Fruit fly (Drosophila melanogaster) whole organism, embryonic: Measurements from ENCODE around the gene CG14341.

Source experiments
- Asciz ChIP-seq: fragments of 200-800 bp; sonication (Bioruptor generic); optimal IDR thresholded peaks from 2 replicates; lab custom pipeline; 2017; ENCODE audit warnings: missing biosample characterization, mild to moderate bottlenecking, missing genetic modification characterization, missing genetic modification reagents
- Awh ChIP-seq: fragments of 200-800 bp; sonication (Bioruptor generic); IDR thresholded peaks from 2 replicates; pipeline ENCODE4, ENCODE4 v1.3.6; 2022; ENCODE audit warnings: missing biosample characterization, missing genetic modification characterization
- BEAF-32 ChIP-seq: fragments of 200-800 bp; sonication (Bioruptor generic); optimal IDR thresholded peaks from 3 replicates; lab custom pipeline; 2017; ENCODE audit warnings: missing biosample characterization, missing genetic modification characterization, mild to moderate bottlenecking, moderate library complexity, missing genetic modification reagents
- CG10209 ChIP-seq: fragments of 200-800 bp; sonication (Bioruptor generic); optimal IDR thresholded peaks from 3 replicates; lab custom pipeline; 2017; ENCODE audit warnings: missing biosample characterization, mild to moderate bottlenecking, missing genetic modification characterization, missing genetic modification reagents
- CG10274 ChIP-seq: fragments of 200-800 bp; sonication (Bioruptor generic); optimal IDR thresholded peaks from 3 replicates; lab custom pipeline; 2017; ENCODE audit warnings: missing biosample characterization, mild to moderate bottlenecking, missing genetic modification characterization
- CG11085 ChIP-seq: fragments of 200-800 bp; sonication (Bioruptor generic); IDR thresholded peaks from 2 replicates; pipeline ENCODE4 v1.3.6; 2022; ENCODE audit warnings: missing biosample characterization, missing genetic modification characterization
- CG12155 ChIP-seq: fragments of 200-800 bp; sonication (Bioruptor generic); optimal IDR thresholded peaks from 3 replicates; lab custom pipeline; 2016; ENCODE audit warnings: missing biosample characterization, missing genetic modification characterization
- CG12219 ChIP-seq: fragments of 200-800 bp; sonication (Bioruptor generic); optimal IDR thresholded peaks from 3 replicates; lab custom pipeline; 2018; ENCODE audit warnings: missing biosample characterization, mild to moderate bottlenecking, missing genetic modification characterization
- CG12744 ChIP-seq: fragments of 200-800 bp; sonication (Bioruptor generic); optimal IDR thresholded peaks from 2 replicates; lab custom pipeline; 2016; ENCODE audit warnings: missing biosample characterization, missing genetic modification characterization
- CG13123 ChIP-seq: fragments of 200-800 bp; sonication (Bioruptor generic); optimal IDR thresholded peaks from 2 replicates; lab custom pipeline; 2016; ENCODE audit warnings: missing biosample characterization, missing genetic modification characterization
- CG13894 ChIP-seq: fragments of 200-800 bp; sonication (Bioruptor generic); optimal IDR thresholded peaks from 3 replicates; lab custom pipeline; 2018; ENCODE audit warnings: missing biosample characterization, mild to moderate bottlenecking, missing genetic modification characterization, moderate library complexity
- CG15073 ChIP-seq: fragments of 200-800 bp; sonication (Bioruptor generic); optimal IDR thresholded peaks from 2 replicates; lab custom pipeline; 2016; ENCODE audit warnings: missing biosample characterization, missing genetic modification characterization
- CG17361 ChIP-seq: fragments of 200-800 bp; sonication (Bioruptor generic); IDR thresholded peaks from 3 replicates; pipeline ENCODE4 v1.3.6; 2022; ENCODE audit warnings: missing biosample characterization, missing genetic modification characterization
- CG17568 ChIP-seq: fragments of 200-800 bp; sonication (Bioruptor generic); optimal IDR thresholded peaks from 2 replicates; lab custom pipeline; 2018; ENCODE audit warnings: missing biosample characterization, mild to moderate bottlenecking, missing genetic modification characterization, moderate library complexity
- CG1832 ChIP-seq: fragments of 200-800 bp; sonication (Bioruptor generic); optimal IDR thresholded peaks from 2 replicates; lab custom pipeline; 2017; ENCODE audit warnings: missing biosample characterization, mild to moderate bottlenecking, missing genetic modification characterization, inconsistent platforms
- CG18476 ChIP-seq: fragments of 200-800 bp; sonication (Bioruptor generic); optimal IDR thresholded peaks from 2 replicates; lab custom pipeline; 2016; ENCODE audit warnings: missing biosample characterization, mild to moderate bottlenecking, missing genetic modification characterization
- CG34422 ChIP-seq: fragments of 200-800 bp; sonication (Bioruptor generic); IDR thresholded peaks from 3 replicates; pipeline ENCODE4 v1.3.6; 2022; ENCODE audit warnings: missing biosample characterization, missing genetic modification characterization
- CG5180 ChIP-seq: fragments of 200-800 bp; sonication (Bioruptor generic); optimal IDR thresholded peaks from 3 replicates; lab custom pipeline; 2017; ENCODE audit warnings: missing biosample characterization, missing genetic modification characterization, mild to moderate bottlenecking, moderate library complexity, missing genetic modification reagents
- CG6175 ChIP-seq: fragments of 200-800 bp; sonication (Bioruptor generic); IDR thresholded peaks from 3 replicates; pipeline ENCODE4 v1.3.6; 2022; ENCODE audit warnings: missing biosample characterization, missing genetic modification characterization
- CHES-1-like ChIP-seq: fragments of 200-800 bp; sonication (Bioruptor generic); optimal IDR thresholded peaks from 2 replicates; lab custom pipeline; 2016; ENCODE audit warnings: missing biosample characterization, missing genetic modification characterization
- CrebB ChIP-seq: fragments of 200-800 bp; sonication (Bioruptor generic); optimal IDR thresholded peaks from 3 replicates; lab custom pipeline; 2018; ENCODE audit warnings: missing biosample characterization, mild to moderate bottlenecking, missing genetic modification characterization
- D19A ChIP-seq: fragments of 200-800 bp; optimal IDR thresholded peaks from 3 replicates; lab custom pipeline; 2019; ENCODE audit warnings: missing biosample characterization, mild to moderate bottlenecking, missing genetic modification characterization, moderate library complexity
- H15 ChIP-seq: fragments of 200-800 bp; sonication (Bioruptor generic); IDR thresholded peaks from 3 replicates; pipeline ENCODE4 v1.3.6; 2022; ENCODE audit warnings: missing biosample characterization, missing genetic modification characterization
- H2.0 ChIP-seq: fragments of 200-800 bp; sonication (Bioruptor generic); IDR thresholded peaks from 2 replicates; pipeline ENCODE4 v1.3.6; 2022; ENCODE audit warnings: missing biosample characterization, missing genetic modification characterization
- Neu2 ChIP-seq: fragments of 200-800 bp; sonication (Bioruptor generic); optimal IDR thresholded peaks from 3 replicates; lab custom pipeline; 2016; ENCODE audit warnings: missing biosample characterization, missing genetic modification characterization, borderline replicate concordance
- Oli ChIP-seq: fragments of 200-800 bp; sonication (Bioruptor generic); optimal IDR thresholded peaks from 2 replicates; lab custom pipeline; 2018; ENCODE audit warnings: missing biosample characterization, mild to moderate bottlenecking, missing genetic modification characterization, moderate library complexity
- Ravus ChIP-seq: fragments of 200-800 bp; sonication (Bioruptor generic); IDR thresholded peaks from 2 replicates; pipeline ENCODE4 v1.3.6; 2022; ENCODE audit warnings: missing biosample characterization, missing genetic modification characterization
- Sox102F ChIP-seq: fragments of 200-800 bp; sonication (Bioruptor generic); optimal IDR thresholded peaks from 2 replicates; lab custom pipeline; 2018; ENCODE audit warnings: missing biosample characterization, mild to moderate bottlenecking, missing genetic modification characterization, moderate library complexity
- Sry-δ ChIP-seq: fragments of 200-800 bp; sonication (Bioruptor generic); optimal IDR thresholded peaks from 2 replicates; lab custom pipeline; 2016; ENCODE audit warnings: missing biosample characterization, missing genetic modification characterization
- az2 ChIP-seq: fragments of 200-800 bp; sonication (Bioruptor generic); optimal IDR thresholded peaks from 3 replicates; lab custom pipeline; 2016; ENCODE audit warnings: missing biosample characterization, missing genetic modification characterization
- bigmax ChIP-seq: fragments of 200-800 bp; sonication (Bioruptor generic); optimal IDR thresholded peaks from 2 replicates; lab custom pipeline; 2018; ENCODE audit warnings: missing biosample characterization, mild to moderate bottlenecking, missing genetic modification characterization
- chif ChIP-seq, 2 experiments: fragments of 200-800 bp; sonication (Bioruptor generic); optimal IDR thresholded peaks; 3 replicates each; lab custom pipeline; 2016; ENCODE audit warnings: missing biosample characterization in 2 of 2, missing genetic modification characterization in 2 of 2
- chm ChIP-seq: fragments of 200-800 bp; sonication (Bioruptor generic); IDR thresholded peaks from 2 replicates; pipeline ENCODE4 v1.3.6; 2022; ENCODE audit warnings: missing biosample characterization, missing genetic modification characterization
- danr ChIP-seq: fragments of 200-800 bp; sonication (Bioruptor generic); IDR thresholded peaks from 2 replicates; pipeline ENCODE4 v1.3.6; 2022; ENCODE audit warnings: missing biosample characterization, missing genetic modification characterization
- gce ChIP-seq: fragments of 200-800 bp; sonication (Bioruptor generic); IDR thresholded peaks from 3 replicates; pipeline ENCODE4 v1.3.6; 2022; ENCODE audit warnings: missing biosample characterization, missing genetic modification characterization
- gcm ChIP-seq: fragments of 200-800 bp; sonication (Bioruptor generic); optimal IDR thresholded peaks from 2 replicates; lab custom pipeline; 2019; ENCODE audit warnings: missing biosample characterization, mild to moderate bottlenecking, missing genetic modification characterization, moderate library complexity
- grau ChIP-seq: fragments of 200-800 bp; optimal IDR thresholded peaks from 3 replicates; lab custom pipeline; 2019; ENCODE audit warnings: missing biosample characterization, mild to moderate bottlenecking, missing genetic modification characterization, moderate library complexity
- gro ChIP-seq: fragments of 200-800 bp; sonication (Bioruptor generic); optimal IDR thresholded peaks from 2 replicates; lab custom pipeline; 2016; ENCODE audit warnings: missing biosample characterization, missing genetic modification characterization
- insv ChIP-seq, 2 experiments: fragments of 200-800 bp; sonication (Bioruptor generic); optimal IDR thresholded peaks; 3 replicates each; lab custom pipeline; 2016 to 2018; ENCODE audit warnings: missing biosample characterization in 2 of 2, missing genetic modification characterization in 2 of 2
- lab ChIP-seq: fragments of 200-800 bp; sonication (Bioruptor generic); optimal IDR thresholded peaks from 3 replicates; lab custom pipeline; 2017; ENCODE audit warnings: missing biosample characterization, missing genetic modification characterization, mild to moderate bottlenecking, moderate library complexity, missing genetic modification reagents
- org-1 ChIP-seq: fragments of 200-800 bp; sonication (Bioruptor generic); optimal IDR thresholded peaks from 2 replicates; lab custom pipeline; 2017; ENCODE audit warnings: missing biosample characterization, missing genetic modification characterization
- pho ChIP-seq: fragments of 200-800 bp; sonication (Bioruptor generic); optimal IDR thresholded peaks from 2 replicates; lab custom pipeline; 2016; ENCODE audit warnings: missing biosample characterization, missing genetic modification characterization
- repo ChIP-seq: fragments of 200-800 bp; sonication (Bioruptor generic); optimal IDR thresholded peaks from 2 replicates; lab custom pipeline; 2016; ENCODE audit warnings: missing biosample characterization, missing genetic modification characterization
- rib ChIP-seq: fragments of 200-800 bp; sonication (Bioruptor generic); IDR thresholded peaks from 2 replicates; pipeline ENCODE4 v1.3.6; 2022; ENCODE audit warnings: missing biosample characterization, missing genetic modification characterization
- ro ChIP-seq: fragments of 200-800 bp; sonication (Bioruptor generic); IDR thresholded peaks from 2 replicates; pipeline ENCODE4 v1.3.6; 2022; ENCODE audit warnings: missing biosample characterization, missing genetic modification characterization
- seq ChIP-seq: fragments of 200-800 bp; sonication (Bioruptor generic); IDR thresholded peaks from 2 replicates; pipeline ENCODE4 v1.3.6; 2022; ENCODE audit warnings: missing biosample characterization, missing genetic modification characterization
- shn ChIP-seq: fragments of 200-800 bp; sonication (Bioruptor generic); optimal IDR thresholded peaks from 3 replicates; lab custom pipeline; 2016; ENCODE audit warnings: missing biosample characterization, missing genetic modification characterization
- sim ChIP-seq: fragments of 200-800 bp; sonication (Bioruptor generic); IDR thresholded peaks from 2 replicates; pipeline ENCODE4 v1.3.6; 2022; ENCODE audit warnings: missing biosample characterization, missing genetic modification characterization
- sima ChIP-seq: fragments of 200-800 bp; sonication (Bioruptor generic); optimal IDR thresholded peaks from 2 replicates; lab custom pipeline; 2016; ENCODE audit warnings: missing biosample characterization, missing genetic modification characterization
- tin ChIP-seq: fragments of 200-800 bp; sonication (Bioruptor generic); optimal IDR thresholded peaks from 3 replicates; lab custom pipeline; 2016; ENCODE audit warnings: missing biosample characterization, missing genetic modification characterization
- unpg ChIP-seq: fragments of 200-800 bp; sonication (Bioruptor generic); optimal IDR thresholded peaks from 3 replicates; lab custom pipeline; 2018; ENCODE audit warnings: missing biosample characterization, mild to moderate bottlenecking, missing genetic modification characterization, moderate library complexity

The CG14341 gene

dm6 chr2L:1172704-1173107 lies 6.4 kb downstream of the CG14341 start, which contains the start of the genes Charon and CG4887 (continued):
- peak; percentile 91 for TF ChIP-seq CHES-1-like
- peak; percentile 86 for TF ChIP-seq CG12155 (GFP tag; lab: Kevin White, UChicago)
- TF ChIP-seq gro: peak; percentile 83
- peak; percentile 75 for TF ChIP-seq CG10209 (GFP tag; lab: Kevin White, UChicago)
- TF ChIP-seq org-1 (GFP tag; lab: Kevin White, UChicago): peak; percentile 51
- no peak for TF ChIP-seq CG5180 (GFP tag; lab: Kevin White, UChicago)
- TF ChIP-seq CG13123 (GFP tag; lab: Kevin White, UChicago): peak; percentile 70
- no peak for TF ChIP-seq Oli (tag; lab: Kevin White, UChicago)
- TF ChIP-seq grau: no peak
- no peak for TF ChIP-seq lab (GFP tag; lab: Kevin White, UChicago)
- no peak for TF ChIP-seq sim (GFP tag; lab: Robert Waterston, UW)
- TF ChIP-seq ro: peak; percentile 68
- TF ChIP-seq pho (GFP tag; lab: Kevin White, UChicago): peak; percentile 89
- no peak for TF ChIP-seq D19A (tag; lab: Kevin White, UChicago)
- TF ChIP-seq CG6175 (GFP tag; lab: Robert Waterston, UW): peak; percentile 69; the same call in 2 of the 3 replicates
- TF ChIP-seq Ravus: no peak; the same call in 1 of the 2 replicates
- peak; percentile 87 for TF ChIP-seq tin (GFP tag; lab: Kevin White, UChicago)
- peak; percentile 72; the same call in 1 of the 3 replicates for TF ChIP-seq H15 (GFP tag; lab: Robert Waterston, UW)
- peak; percentile 74 for TF ChIP-seq CG11085 (GFP tag; lab: Robert Waterston, UW)
- no peak for TF ChIP-seq unpg (GFP tag; lab: Kevin White, UChicago)
- no peak for TF ChIP-seq CG18476 (GFP tag; lab: Kevin White, UChicago)
- TF ChIP-seq chm (GFP tag; lab: Robert Waterston, UW): peak; percentile 61; the same call in 1 of the 2 replicates
- peak in 1 of 2 experiments; percentile 58 for TF ChIP-seq insv (GFP tag; optimal IDR thresholded peaks at IDR 0.05; lab: Kevin White, UChicago)
- peak; percentile 88 for TF ChIP-seq CG34422 (GFP tag; lab: Robert Waterston, UW)
- peak; percentile 81 for TF ChIP-seq az2 (GFP tag; lab: Kevin White, UChicago)
- TF ChIP-seq CG13894 (tag; lab: Kevin White, UChicago): peak; percentile 86
- TF ChIP-seq Sox102F (GFP tag; lab: Kevin White, UChicago): no peak
- TF ChIP-seq Sry-δ (GFP tag; lab: Kevin White, UChicago): peak; percentile 96
- TF ChIP-seq shn (GFP tag; lab: Kevin White, UChicago): peak; percentile 85
- peak; percentile 69 for TF ChIP-seq seq (GFP tag; lab: Robert Waterston, UW)
- TF ChIP-seq Neu2 (GFP tag; lab: Kevin White, UChicago): peak; percentile 49
- TF ChIP-seq gce (GFP tag; lab: Robert Waterston, UW): peak; percentile 55; the same call in 1 of the 3 replicates
- no peak for TF ChIP-seq CG17568 (GFP tag; lab: Kevin White, UChicago)
- TF ChIP-seq repo (GFP tag; lab: Kevin White, UChicago): peak; percentile 53
- TF ChIP-seq sima (GFP tag; lab: Kevin White, UChicago): no peak
- peak; percentile 56 for TF ChIP-seq H2.0 (GFP tag; lab: Robert Waterston, UW)
- no peak; the same call in 2 of the 3 replicates for TF ChIP-seq CG17361
- no peak for TF ChIP-seq CG12219
- TF ChIP-seq chif (GFP tag; optimal IDR thresholded peaks at IDR 0.05; lab: Kevin White, UChicago): peak; percentile 75 to 84
- no peak for TF ChIP-seq gcm (GFP tag; lab: Kevin White, UChicago)
- TF ChIP-seq CG1832: no peak
- TF ChIP-seq Awh: 0 out of 2 replicates have a peak, but pooled peaks have one; percentile 19
- TF ChIP-seq CG15073: no peak
- peak; percentile 3 for TF ChIP-seq CG10274 (GFP tag; lab: Kevin White, UChicago)
- TF ChIP-seq bigmax (GFP tag; lab: Kevin White, UChicago): no peak
- TF ChIP-seq CrebB (tag; lab: Kevin White, UChicago): peak; percentile 52
- no peak for TF ChIP-seq Asciz (GFP tag; lab: Kevin White, UChicago)
- TF ChIP-seq CG12744 (GFP tag; lab: Kevin White, UChicago): peak; percentile 83
- TF ChIP-seq BEAF-32: peak; percentile 84
- TF ChIP-seq danr (GFP tag; lab: Robert Waterston, UW): peak; percentile 62; the same call in 1 of the 2 replicates
- peak; percentile 66 for TF ChIP-seq rib (GFP tag; lab: Robert Waterston, UW)
